Worm (Caenorhabditis elegans) whole organism, young adult: ENCODE measurements around the gene C30G12.1.
A peak's percentile ranks its signal among the peaks of the same experiment; 100 is the strongest.

Experiments
- B0336.3 ChIP-seq: fragments of 200-800 bp; sonication (Bioruptor generic); IDR thresholded peaks from 2 replicates; pipeline ENCODE4 v1.3.6; 2022; ENCODE audit warnings: missing genetic modification characterization, missing compliant biosample characterization
- C17E4.6 ChIP-seq: fragments of 200-800 bp; sonication (Bioruptor generic); IDR thresholded peaks from 2 replicates; pipeline ENCODE4 v1.3.6; 2022; ENCODE audit warnings: missing genetic modification reagents, missing genetic modification characterization, missing compliant biosample characterization
- D2030.7 ChIP-seq: fragments of 200-800 bp; sonication (Bioruptor generic); IDR thresholded peaks from 2 replicates; pipeline ENCODE4 v1.3.6; 2022; ENCODE audit warnings: missing genetic modification reagents, missing genetic modification characterization, missing compliant biosample characterization
- F33H1.4 ChIP-seq: fragments of 200-800 bp; sonication (Bioruptor generic); IDR thresholded peaks from 2 replicates; pipeline ENCODE4 v1.3.6; 2022; ENCODE audit warnings: missing genetic modification reagents, missing genetic modification characterization, missing compliant biosample characterization
- F52B5.7 ChIP-seq: sonication (generic microtip); optimal IDR thresholded peaks from 2 replicates; lab custom pipeline; 2016; ENCODE audit warnings: mild to moderate bottlenecking, missing genetic modification characterization, missing compliant biosample characterization
- F57A8.1 ChIP-seq: fragments of 200-800 bp; sonication (Bioruptor generic); optimal IDR thresholded peaks from 2 replicates; lab custom pipeline; 2018; ENCODE audit warnings: mild to moderate bottlenecking, missing genetic modification characterization, moderate library complexity, missing compliant biosample characterization
- K11D2.4 ChIP-seq: fragments of 200-800 bp; sonication (Bioruptor generic); IDR thresholded peaks from 2 replicates; pipeline ENCODE4 v1.3.6; 2022; ENCODE audit warnings: missing genetic modification reagents, missing genetic modification characterization, missing compliant biosample characterization
- T07F8.4 ChIP-seq: sonication (generic microtip); optimal IDR thresholded peaks from 2 replicates; lab custom pipeline; 2016; ENCODE audit warnings: mild to moderate bottlenecking, missing genetic modification characterization, moderate library complexity, missing compliant biosample characterization
- Y53F4B.3 ChIP-seq: fragments of 200-800 bp; sonication (Bioruptor generic); IDR thresholded peaks from 2 replicates; pipeline ENCODE4 v1.3.6; 2022; ENCODE audit warnings: missing genetic modification reagents, missing genetic modification characterization, missing compliant biosample characterization
- Y95B8A.8 ChIP-seq: fragments of 200-800 bp; sonication (Bioruptor generic); IDR thresholded peaks from 2 replicates; pipeline ENCODE4 v1.3.6; 2022; ENCODE audit warnings: missing genetic modification reagents, missing genetic modification characterization, missing compliant biosample characterization
- akir-1 ChIP-seq: fragments of 200-800 bp; sonication (Bioruptor generic); optimal IDR thresholded peaks from 2 replicates; lab custom pipeline; 2018; ENCODE audit warnings: mild to moderate bottlenecking, missing genetic modification characterization, moderate library complexity, missing compliant biosample characterization
- ama-1 ChIP-seq, 3 experiments: fragments of 150-350 bp in 1 of 3; sonication (generic microtip) in 2 of 3; optimal IDR thresholded peaks; 2 replicates each; lab custom pipeline; 2014 to 2018; ENCODE audit warnings: missing biosample characterization in 2 of 3, missing genetic modification characterization in 2 of 3, missing genetic modification reagents in 2 of 3
- aptf-3 ChIP-seq: fragments of 200-800 bp; sonication (Bioruptor generic); IDR thresholded peaks from 2 replicates; pipeline ENCODE4 v1.3.6; 2022; ENCODE audit warnings: missing genetic modification characterization, missing compliant biosample characterization
- attf-3 ChIP-seq: fragments of 200-800 bp; sonication (Bioruptor generic); conservative IDR thresholded peaks from 2 replicates; pipeline ENCODE4 v1.3.6; 2022; ENCODE audit warnings: missing genetic modification reagents, missing genetic modification characterization, missing compliant biosample characterization
- bed-1 ChIP-seq: fragments of 200-800 bp; sonication (Bioruptor generic); IDR thresholded peaks from 2 replicates; pipeline ENCODE4 v1.3.6; 2022; ENCODE audit warnings: missing genetic modification reagents, missing genetic modification characterization, missing compliant biosample characterization
- bed-2 ChIP-seq: fragments of 200-800 bp; sonication (Bioruptor generic); IDR thresholded peaks from 2 replicates; pipeline ENCODE4 v1.3.6; 2022; ENCODE audit warnings: missing genetic modification reagents, missing genetic modification characterization, missing compliant biosample characterization
- ccch-3 ChIP-seq: fragments of 200-800 bp; sonication (Bioruptor generic); optimal IDR thresholded peaks from 2 replicates; lab custom pipeline; 2018; ENCODE audit warnings: mild to moderate bottlenecking, missing genetic modification characterization, missing compliant biosample characterization
- cebp-1 ChIP-seq, 2 experiments: fragments of 200-800 bp in 1 of 2; sonication (Bioruptor generic) in 1 of 2; sonication (generic microtip) in 1 of 2; IDR thresholded peaks in 1 of 2; optimal IDR thresholded peaks in 1 of 2; 2 replicates each; pipeline versions ENCODE4 v1.3.6 to Lab custom; 2017 to 2022; ENCODE audit warnings: missing compliant biosample characterization in 2 of 2, missing genetic modification characterization in 2 of 2, mild to moderate bottlenecking in 1 of 2, missing genetic modification reagents in 1 of 2, moderate library complexity in 1 of 2
- cebp-2 ChIP-seq: fragments of 200-800 bp; sonication (Bioruptor generic); IDR thresholded peaks from 2 replicates; pipeline ENCODE4 v1.3.6; 2022; ENCODE audit warnings: missing genetic modification characterization, missing compliant biosample characterization
- ceh-100 ChIP-seq: fragments of 200-800 bp; sonication (Bioruptor generic); IDR thresholded peaks from 2 replicates; pipeline ENCODE4 v1.3.6; 2022; ENCODE audit warnings: missing genetic modification reagents, missing genetic modification characterization, missing compliant biosample characterization
- ceh-58 ChIP-seq: fragments of 200-800 bp; sonication (Bioruptor generic); IDR thresholded peaks from 2 replicates; pipeline ENCODE4 v1.3.6; 2022; ENCODE audit warnings: missing genetic modification characterization, missing compliant biosample characterization
- chd-7 ChIP-seq: sonication (generic microtip); optimal IDR thresholded peaks from 2 replicates; lab custom pipeline; 2016; ENCODE audit warnings: mild to moderate bottlenecking, missing genetic modification characterization, moderate library complexity, missing compliant biosample characterization
- dpl-1 ChIP-seq: fragments of 150-350 bp; optimal IDR thresholded peaks from 2 replicates; lab custom pipeline; 2014; ENCODE audit warnings: missing biosample characterization, missing genetic modification reagents, missing genetic modification characterization
- egl-18 ChIP-seq: fragments of 200-800 bp; sonication (Bioruptor generic); IDR thresholded peaks from 2 replicates; pipeline ENCODE4 v1.3.6; 2022; ENCODE audit warnings: missing genetic modification reagents, missing genetic modification characterization, missing compliant biosample characterization
- egl-44 ChIP-seq: fragments of 200-800 bp; sonication (Bioruptor generic); IDR thresholded peaks from 2 replicates; pipeline ENCODE4 v1.3.6; 2022; ENCODE audit warnings: missing genetic modification reagents, missing genetic modification characterization, missing compliant biosample characterization
- gei-17 ChIP-seq: fragments of 200-800 bp; sonication (Bioruptor generic); optimal IDR thresholded peaks from 2 replicates; lab custom pipeline; 2018; ENCODE audit warnings: mild to moderate bottlenecking, missing genetic modification characterization, missing compliant biosample characterization
- hmg-1.2 ChIP-seq: fragments of 200-800 bp; sonication (Bioruptor generic); IDR thresholded peaks from 2 replicates; pipeline ENCODE4 v1.3.6; 2022; ENCODE audit warnings: missing genetic modification reagents, missing genetic modification characterization, missing compliant biosample characterization
- let-607 ChIP-seq, 2 experiments: fragments of 200-800 bp in 1 of 2; sonication (Bioruptor generic) in 1 of 2; sonication (generic microtip) in 1 of 2; optimal IDR thresholded peaks; 2 replicates each; lab custom pipeline; 2016 to 2018; ENCODE audit warnings: mild to moderate bottlenecking in 2 of 2, missing compliant biosample characterization in 2 of 2, missing genetic modification characterization in 2 of 2, moderate library complexity in 2 of 2, missing genotype in 1 of 2
- lin-35 ChIP-seq, 3 experiments: fragments of 150-350 bp in 2 of 3; sonication (generic microtip) in 1 of 3; optimal IDR thresholded peaks; 2 replicates each; lab custom pipeline; 2014 to 2018; ENCODE audit warnings: missing biosample characterization in 3 of 3, missing genetic modification characterization in 3 of 3, missing genetic modification reagents in 3 of 3
- lsy-27 ChIP-seq: sonication (generic microtip); optimal IDR thresholded peaks from 2 replicates; lab custom pipeline; 2017; ENCODE audit warnings: missing genetic modification characterization, mild to moderate bottlenecking, missing compliant biosample characterization, antibody characterized with exemption, missing genotype, borderline replicate concordance; ENCODE audit not compliant: insufficient read depth
- mcd-1 ChIP-seq: fragments of 200-800 bp; sonication (Bioruptor generic); IDR thresholded peaks from 2 replicates; pipeline ENCODE4 v1.3.6; 2022; ENCODE audit warnings: missing genetic modification reagents, missing genetic modification characterization, missing compliant biosample characterization
- mel-28 ChIP-seq: sonication (generic microtip); optimal IDR thresholded peaks from 2 replicates; lab custom pipeline; 2016; ENCODE audit warnings: borderline replicate concordance, mild to moderate bottlenecking, missing genetic modification characterization, missing compliant biosample characterization
- nfya-2 ChIP-seq: fragments of 200-800 bp; sonication (Bioruptor generic); IDR thresholded peaks from 2 replicates; pipeline ENCODE4 v1.3.6; 2022; ENCODE audit warnings: missing genetic modification reagents, missing genetic modification characterization, missing compliant biosample characterization
- pbrm-1 ChIP-seq: fragments of 200-800 bp; sonication (Bioruptor generic); IDR thresholded peaks from 2 replicates; pipeline ENCODE4 v1.3.6; 2022; ENCODE audit warnings: missing genetic modification reagents, missing genetic modification characterization, missing compliant biosample characterization
- repo-1 ChIP-seq: sonication (generic microtip); optimal IDR thresholded peaks from 2 replicates; lab custom pipeline; 2017; ENCODE audit warnings: mild to moderate bottlenecking, missing genetic modification characterization, missing compliant biosample characterization
- sea-2 ChIP-seq: fragments of 200-800 bp; sonication (Bioruptor generic); IDR thresholded peaks from 2 replicates; pipeline ENCODE4 v1.3.6; 2022; ENCODE audit warnings: missing genetic modification characterization, missing compliant biosample characterization
- snpc-1.1 ChIP-seq: sonication (generic microtip); optimal IDR thresholded peaks from 2 replicates; lab custom pipeline; 2017; ENCODE audit warnings: missing genetic modification characterization, mild to moderate bottlenecking, missing compliant biosample characterization, antibody characterized with exemption, moderate library complexity, missing genotype, missing genetic modification reagents; ENCODE audit not compliant: insufficient read depth
- snpc-4 ChIP-seq, 5 experiments: fragments of 150-350 bp in 1 of 5; sonication (generic microtip) in 4 of 5; optimal IDR thresholded peaks; 2 replicates each; lab custom pipeline; 2014 to 2018; ENCODE audit warnings: missing genetic modification characterization in 5 of 5, missing biosample characterization in 3 of 5, antibody characterized with exemption in 2 of 5, mild to moderate bottlenecking in 2 of 5, missing compliant biosample characterization in 2 of 5, missing genotype in 2 of 5, moderate library complexity in 2 of 5, missing genetic modification reagents in 1 of 5
- tbp1 ChIP-seq: fragments of 200-800 bp; sonication (Bioruptor generic); optimal IDR thresholded peaks from 2 replicates; lab custom pipeline; 2018; ENCODE audit warnings: mild to moderate bottlenecking, missing genetic modification characterization, missing compliant biosample characterization
- xnd-1 ChIP-seq: sonication (generic microtip); optimal IDR thresholded peaks from 2 replicates; lab custom pipeline; 2016; ENCODE audit warnings: missing genotype, missing genetic modification reagents, missing genetic modification characterization, missing compliant biosample characterization
- ztf-18 ChIP-seq: sonication (generic microtip); optimal IDR thresholded peaks from 2 replicates; lab custom pipeline; 2016; ENCODE audit warnings: missing genotype, mild to moderate bottlenecking, missing genetic modification characterization, missing compliant biosample characterization
- ztf-3 ChIP-seq: fragments of 200-800 bp; sonication (Bioruptor generic); optimal IDR thresholded peaks from 2 replicates; lab custom pipeline; 2018; ENCODE audit warnings: mild to moderate bottlenecking, missing genetic modification characterization, missing compliant biosample characterization
- ztf-6 ChIP-seq: fragments of 200-800 bp; sonication (Bioruptor generic); IDR thresholded peaks from 2 replicates; pipeline ENCODE4 v1.3.6; 2022; ENCODE audit warnings: missing genetic modification reagents, missing genetic modification characterization, missing compliant biosample characterization

C30G12.1 gene

DNA sequence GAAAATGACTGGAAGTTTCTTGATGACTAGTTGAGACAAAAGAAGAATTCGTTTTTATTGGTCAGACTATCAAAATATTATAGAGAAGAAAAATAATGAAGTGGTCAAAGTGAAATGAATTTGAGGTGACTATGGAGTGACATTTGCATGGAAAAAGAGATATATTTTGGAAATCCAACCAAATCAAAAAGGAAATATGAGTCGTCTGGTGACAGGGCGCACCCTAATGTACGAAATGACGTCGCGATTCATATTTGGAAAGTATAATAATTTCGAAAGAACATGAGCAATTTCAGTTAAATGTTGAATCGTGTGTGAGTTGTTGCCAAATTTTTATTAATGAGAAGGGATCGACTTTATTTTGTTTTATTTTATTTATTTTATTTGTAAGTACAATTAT lies 18.3 kb downstream of the C30G12.1 start, which contains the start of gene F21D12.2:
TSS of gene F21D12.2 (plus strand) at position 301 of the 400 bp plus-strand sequence.
- no peak for TF ChIP-seq aptf-3 (GFP tag; lab: Robert Waterston, UW)
- no peak for TF ChIP-seq Y95B8A.8 (GFP tag; lab: Robert Waterston, UW)
- no peak for TF ChIP-seq ztf-3
- no peak for TF ChIP-seq hmg-1.2 (GFP tag; lab: Robert Waterston, UW)
- no peak for TF ChIP-seq D2030.7 (GFP tag; lab: Robert Waterston, UW)
- TF ChIP-seq ztf-18 (tag; lab: Kevin White, UChicago) = no peak
- TF ChIP-seq dpl-1 (GFP tag; lab: Kevin White, UChicago) = no peak
- TF ChIP-seq gei-17 (GFP tag; lab: Kevin White, UChicago) = no peak
- TF ChIP-seq ama-1 (optimal IDR thresholded peaks at IDR 0.05; lab: Kevin White, UChicago) = no peak
- no peak for TF ChIP-seq ama-1 (GFP tag; optimal IDR thresholded peaks at IDR 0.05; lab: Kevin White, UChicago)
- no peak for TF ChIP-seq sea-2 (GFP tag; lab: Robert Waterston, UW)
- TF ChIP-seq lin-35 (GFP tag; optimal IDR thresholded peaks at IDR 0.05; lab: Kevin White, UChicago) = no peak
- no peak for TF ChIP-seq F52B5.7 (tag; lab: Kevin White, UChicago)

DNA sequence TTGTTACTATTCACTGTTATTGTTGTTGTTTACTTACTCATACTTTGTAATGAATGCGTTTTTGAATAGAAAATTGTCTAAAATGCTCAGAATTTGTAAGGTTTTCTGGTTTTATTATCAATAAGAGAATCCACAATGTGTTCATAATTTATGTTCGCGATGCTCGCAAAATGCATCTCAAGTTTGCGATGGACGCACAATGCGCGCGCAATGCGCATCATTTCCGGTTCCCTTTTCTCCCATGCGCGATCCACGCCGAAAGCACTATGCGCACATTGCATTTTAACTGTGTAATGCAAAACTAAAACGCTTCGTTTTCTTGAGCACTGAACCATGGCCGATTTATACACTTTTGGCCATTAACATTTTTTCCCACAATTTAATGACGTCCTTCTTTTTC lies 20.3 kb downstream of the C30G12.1 start:
- TF ChIP-seq let-607 (tag; optimal IDR thresholded peaks at IDR 0.05; lab: Kevin White, UChicago) (no peak), cebp-2 (no peak), repo-1 (tag; lab: Kevin White, UChicago) (peak; percentile 67), egl-18 (GFP tag; lab: Robert Waterston, UW) (no peak), xnd-1 (no peak), ceh-58 (GFP tag; lab: Robert Waterston, UW) (no peak), cebp-1 (GFP tag; IDR thresholded peaks at IDR 0.05; lab: Robert Waterston, UW) (peak; percentile 48; the same call in 1 of the 2 replicates), cebp-1 (tag; optimal IDR thresholded peaks at IDR 0.05; lab: Kevin White, UChicago) (peak; percentile 73), chd-7 (peak; percentile 78), F33H1.4 (GFP tag; lab: Robert Waterston, UW) (no peak), B0336.3 (0 out of 2 replicates have a peak, but pooled peaks have one; percentile 23), ccch-3 (GFP tag; lab: Kevin White, UChicago) (no peak), egl-44 (no peak), F52B5.7 (tag; lab: Kevin White, UChicago) (peak; percentile 90), akir-1 (GFP tag; lab: Kevin White, UChicago) (no peak), C17E4.6 (no peak), T07F8.4 (tag; lab: Kevin White, UChicago) (no peak), mcd-1 (GFP tag; lab: Robert Waterston, UW) (no peak), D2030.7 (GFP tag; lab: Robert Waterston, UW) (no peak), snpc-4 (GFP tag; optimal IDR thresholded peaks at IDR 0.05; lab: Kevin White, UChicago) (no peak), snpc-4 (tag; optimal IDR thresholded peaks at IDR 0.05; lab: Kevin White, UChicago) (no peak), pbrm-1 (GFP tag; lab: Robert Waterston, UW) (peak; percentile 58; the same call in 1 of the 2 replicates), dpl-1 (GFP tag; lab: Kevin White, UChicago) (no peak), mel-28 (tag; lab: Kevin White, UChicago) (no peak), aptf-3 (GFP tag; lab: Robert Waterston, UW) (0 out of 2 replicates have a peak, but pooled peaks have one; percentile 82), attf-3 (GFP tag; lab: Robert Waterston, UW) (no peak), snpc-1.1 (tag; lab: Kevin White, UChicago) (no peak), ztf-6 (GFP tag; lab: Robert Waterston, UW) (no peak), hmg-1.2 (GFP tag; lab: Robert Waterston, UW) (no peak), F57A8.1 (GFP tag; lab: Kevin White, UChicago) (no peak), lsy-27 (tag; lab: Kevin White, UChicago) (no peak), bed-2 (GFP tag; lab: Robert Waterston, UW) (no peak), tbp1 (GFP tag; lab: Kevin White, UChicago) (no peak), bed-1 (no peak), Y53F4B.3 (GFP tag; lab: Robert Waterston, UW) (no peak), K11D2.4 (peak; percentile 71), ceh-100 (GFP tag; lab: Robert Waterston, UW) (peak; percentile 46; the same call in 1 of the 2 replicates), nfya-2 (GFP tag; lab: Robert Waterston, UW) (0 out of 2 replicates have a peak, but pooled peaks have one; percentile 38)
